Fruit fly (Drosophila melanogaster) whole organism, adult: ENCODE data around the gene Cyp4g1.

Experiments
- CG12768 ChIP-seq: fragments of 200-800 bp; sonication (Bioruptor generic); optimal IDR thresholded peaks from 2 replicates; lab custom pipeline; 2017; ENCODE audit warnings: missing biosample characterization, missing genetic modification characterization, mild to moderate bottlenecking, moderate library complexity, missing genetic modification reagents
- CG14711 ChIP-seq: fragments of 200-800 bp; sonication (Bioruptor generic); optimal IDR thresholded peaks from 2 replicates; lab custom pipeline; 2018; ENCODE audit warnings: missing biosample characterization, mild to moderate bottlenecking, missing genetic modification characterization, moderate library complexity
- CG33017 ChIP-seq: fragments of 200-800 bp; sonication (Bioruptor generic); optimal IDR thresholded peaks from 2 replicates; lab custom pipeline; 2018; ENCODE audit warnings: missing biosample characterization, mild to moderate bottlenecking, missing genetic modification characterization, moderate library complexity
- CG5204 ChIP-seq: fragments of 200-800 bp; sonication (Bioruptor generic); optimal IDR thresholded peaks from 2 replicates; lab custom pipeline; 2016; ENCODE audit warnings: missing biosample characterization, missing genetic modification characterization
- CG7045 ChIP-seq: fragments of 200-800 bp; sonication (Bioruptor generic); optimal IDR thresholded peaks from 2 replicates; lab custom pipeline; 2017; ENCODE audit warnings: missing biosample characterization, mild to moderate bottlenecking, missing genetic modification characterization
- Clk ChIP-seq: fragments of 200-800 bp; sonication (Bioruptor generic); optimal IDR thresholded peaks from 2 replicates; lab custom pipeline; 2017; ENCODE audit warnings: missing biosample characterization, missing genetic modification characterization
- Hr96 ChIP-seq: fragments of 200-800 bp; sonication (Bioruptor generic); optimal IDR thresholded peaks from 2 replicates; lab custom pipeline; 2016; ENCODE audit warnings: missing biosample characterization, missing genetic modification characterization
- Mnt ChIP-seq: fragments of 200-800 bp; sonication (Bioruptor generic); optimal IDR thresholded peaks from 2 replicates; lab custom pipeline; 2016; ENCODE audit warnings: missing biosample characterization, mild to moderate bottlenecking, missing genetic modification characterization
- bab1 ChIP-seq: fragments of 200-800 bp; sonication (Bioruptor generic); optimal IDR thresholded peaks from 3 replicates; lab custom pipeline; 2019; ENCODE audit warnings: missing biosample characterization, mild to moderate bottlenecking, missing genetic modification characterization, moderate library complexity
- cic ChIP-seq: fragments of 200-800 bp; sonication (Bioruptor generic); optimal IDR thresholded peaks from 2 replicates; lab custom pipeline; 2017; ENCODE audit warnings: missing biosample characterization, mild to moderate bottlenecking, missing genetic modification characterization, moderate library complexity
- cnc ChIP-seq, 2 experiments: fragments of >200 bp; optimal IDR thresholded peaks; 2 replicates each; lab custom pipeline; 2017
- kay ChIP-seq: fragments of 200-800 bp; sonication (Bioruptor generic); peaks from one replicate; lab custom pipeline; 2016; ENCODE audit warnings: missing biosample characterization, missing genetic modification characterization, borderline replicate concordance
- ovo ChIP-seq: fragments of 200-800 bp; sonication (Bioruptor generic); optimal IDR thresholded peaks from 2 replicates; lab custom pipeline; 2016; ENCODE audit warnings: missing biosample characterization, missing genetic modification characterization

dm6 chrX:498434-498833 lies 29.3 kb upstream of the Cyp4g1 start:
- TF ChIP-seq bab1 (GFP tag; lab: Kevin White, UChicago) (no peak), Clk (GFP tag; lab: Kevin White, UChicago) (no peak), CG7045 (no peak), CG14711 (tag; lab: Kevin White, UChicago) (no peak), ovo (GFP tag; lab: Kevin White, UChicago) (no peak), Hr96 (GFP tag; lab: Kevin White, UChicago) (no peak), cnc (optimal IDR thresholded peaks at IDR 0.05; lab: Kevin White, UChicago) (no peak), Mnt (GFP tag; lab: Kevin White, UChicago) (no peak), CG5204 (GFP tag; lab: Kevin White, UChicago) (no peak), kay (GFP tag; lab: Kevin White, UChicago) (no peak), CG33017 (tag; lab: Kevin White, UChicago) (no peak), cic (no peak), CG12768 (GFP tag; lab: Kevin White, UChicago) (no peak)
